Fruit fly (Drosophila melanogaster): ENCODE results near the gene CG3308.

Gene CG3308

DNA sequence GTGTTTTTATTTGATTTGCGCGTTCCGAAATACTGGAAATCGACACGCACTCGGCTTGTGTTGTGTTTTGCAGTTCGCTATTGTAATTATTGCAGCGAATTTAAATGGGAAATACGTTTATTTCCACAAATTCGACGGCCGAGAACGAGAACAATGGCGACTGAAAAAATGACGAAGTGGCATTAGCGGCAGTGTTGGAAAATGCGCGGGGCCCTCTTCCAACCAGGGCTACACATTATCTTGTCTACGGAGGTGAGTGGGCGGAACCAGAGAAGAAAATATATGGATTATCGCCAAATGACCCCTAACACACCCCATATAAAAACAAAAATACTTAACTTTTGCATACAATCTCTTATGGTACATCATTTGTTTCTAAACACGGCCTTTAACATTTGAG is 4.7 kb downstream of the CG3308 start, which contains the start of gene Rab1:
Gene Rab1 (minus strand): TSS at position 188 of the 400 bp plus-strand sequence.
- TF ChIP-seq br (GFP tag; optimal IDR thresholded peaks at IDR 0.05) (peak; percentile 61), brk (GFP tag; optimal IDR thresholded peaks at IDR 0.05) (no peak), h (GFP tag; optimal IDR thresholded peaks at IDR 0.05) (peak; percentile 75), Hnf4 (GFP tag; optimal IDR thresholded peaks at IDR 0.05) (peak; percentile 75), Dif (GFP tag; optimal IDR thresholded peaks at IDR 0.05; ENCODE audit: partially characterized antibody) (peak; percentile 13), Hr83 (GFP tag; optimal IDR thresholded peaks at IDR 0.05; ENCODE audit: poor library complexity, severe bottlenecking) (peak; percentile 90), psq (GFP tag; optimal IDR thresholded peaks at IDR 0.05) (peak; percentile 39), Myc (optimal IDR thresholded peaks at IDR 0.05) (peak; percentile 11), sv (GFP tag; optimal IDR thresholded peaks at IDR 0.05) (no peak), CG9705 (GFP tag; optimal IDR thresholded peaks at IDR 0.05) (no peak), Hr78 (GFP tag; optimal IDR thresholded peaks at IDR 0.05) (no peak), fru (GFP tag; optimal IDR thresholded peaks at IDR 0.05) (peak; percentile 53), Vsx2 (GFP tag; optimal IDR thresholded peaks at IDR 0.05; ENCODE audit: partially characterized antibody) (no peak), Dfd (GFP tag; optimal IDR thresholded peaks at IDR 0.05) (no peak), Mio (GFP tag; optimal IDR thresholded peaks at IDR 0.05) (no peak), CG32264 (GFP tag; optimal IDR thresholded peaks at IDR 0.05) (peak; percentile 7), GATAd (GFP tag; optimal IDR thresholded peaks at IDR 0.05) (no peak), woc (GFP tag; optimal IDR thresholded peaks at IDR 0.05) (peak; percentile 52), dl (GFP tag; optimal IDR thresholded peaks at IDR 0.05; ENCODE audit: insufficient read depth in 1 of 2, partially characterized antibody in 2 of 2) (no peak), Jra (GFP tag; optimal IDR thresholded peaks at IDR 0.05) (peak; percentile 74), Abd-B (GFP tag; optimal IDR thresholded peaks at IDR 0.05) (no peak), sage (GFP tag; optimal IDR thresholded peaks at IDR 0.05) (no peak), tai (GFP tag; optimal IDR thresholded peaks at IDR 0.05) (no peak), Rel (GFP tag; optimal IDR thresholded peaks at IDR 0.05) (no peak), Rel (tag; optimal IDR thresholded peaks at IDR 0.05) (peak; percentile 69), foxo (GFP tag; optimal IDR thresholded peaks at IDR 0.05) (peak in 1 of 2 experiments; percentile 61), dmrt93B (GFP tag; optimal IDR thresholded peaks at IDR 0.05) (no peak), HLH106 (tag; optimal IDR thresholded peaks at IDR 0.05) (peak; percentile 49), Sp1 (GFP tag; optimal IDR thresholded peaks at IDR 0.05) (peak; percentile 53), dsf (GFP tag; optimal IDR thresholded peaks at IDR 0.05; ENCODE audit: borderline replicate concordance) (no peak), OdsH (GFP tag; optimal IDR thresholded peaks at IDR 0.05) (peak; percentile 51), ey (GFP tag; optimal IDR thresholded peaks at IDR 0.05) (peak; percentile 42), rgr (GFP tag; optimal IDR thresholded peaks at IDR 0.05) (peak; percentile 81), lola (GFP tag; optimal IDR thresholded peaks at IDR 0.05) (no peak)

DNA sequence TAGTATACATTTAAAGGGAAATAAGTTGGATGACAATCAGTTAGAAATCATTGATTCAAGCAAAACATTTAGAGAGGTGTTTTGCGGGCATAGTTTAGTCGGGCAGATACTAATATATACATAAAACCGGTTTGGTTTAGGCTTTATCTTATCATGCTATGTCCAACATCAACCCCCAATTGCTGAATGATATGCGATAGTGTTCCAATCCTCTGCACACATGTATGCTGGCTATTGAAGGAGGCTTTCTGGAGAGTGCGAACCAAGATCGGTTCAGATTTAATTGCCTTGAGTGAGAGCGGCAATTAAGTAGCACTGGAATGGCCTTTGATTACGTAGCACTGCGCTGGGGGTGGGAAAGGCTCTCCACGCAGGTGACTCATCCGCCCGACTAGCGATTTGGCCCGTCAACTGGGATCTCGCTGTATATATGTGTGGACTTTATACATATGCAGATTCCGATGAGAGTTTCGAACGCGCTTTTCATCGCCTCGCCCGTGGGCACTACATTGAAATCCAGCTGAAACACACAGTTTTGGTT is 5.6 kb downstream of the CG3308 start:
- TF ChIP-seq GATAd (GFP tag; optimal IDR thresholded peaks at IDR 0.05), result no peak
- no peak for TF ChIP-seq CG9705 (GFP tag; optimal IDR thresholded peaks at IDR 0.05)
- no peak for TF ChIP-seq Hnf4 (GFP tag; optimal IDR thresholded peaks at IDR 0.05)
- TF ChIP-seq Myc (optimal IDR thresholded peaks at IDR 0.05), result no peak
- no peak for TF ChIP-seq sage (GFP tag; optimal IDR thresholded peaks at IDR 0.05)
- no peak for TF ChIP-seq woc (GFP tag; optimal IDR thresholded peaks at IDR 0.05)

DNA sequence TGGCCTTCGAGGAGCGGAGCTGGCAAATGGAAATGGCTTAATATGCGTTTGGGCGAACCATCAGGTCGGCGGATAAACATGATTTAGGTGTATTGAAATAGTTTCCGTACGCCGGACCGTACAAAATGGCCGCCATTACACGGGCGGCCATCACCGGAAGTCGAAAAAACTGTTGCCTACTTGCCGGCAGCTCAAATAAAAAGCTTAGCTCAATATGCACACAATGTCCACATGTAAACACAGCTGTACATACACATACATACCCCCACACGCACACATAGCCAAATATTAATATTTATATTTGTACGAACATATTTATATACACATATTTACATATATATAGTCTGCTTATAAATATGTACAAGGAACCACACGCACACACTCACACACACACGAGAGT is 10.4 kb downstream of the CG3308 start:
- no peak for TF ChIP-seq dl (GFP tag; optimal IDR thresholded peaks at IDR 0.05; ENCODE audit: insufficient read depth in 1 of 2, partially characterized antibody in 2 of 2)
- peak; percentile 19 for TF ChIP-seq Hr83 (GFP tag; optimal IDR thresholded peaks at IDR 0.05; ENCODE audit: poor library complexity, severe bottlenecking)
- TF ChIP-seq ey (GFP tag; optimal IDR thresholded peaks at IDR 0.05), result no peak
- TF ChIP-seq GATAd (GFP tag; optimal IDR thresholded peaks at IDR 0.05), result no peak
- TF ChIP-seq rgr (GFP tag; optimal IDR thresholded peaks at IDR 0.05), result peak; percentile 25

DNA sequence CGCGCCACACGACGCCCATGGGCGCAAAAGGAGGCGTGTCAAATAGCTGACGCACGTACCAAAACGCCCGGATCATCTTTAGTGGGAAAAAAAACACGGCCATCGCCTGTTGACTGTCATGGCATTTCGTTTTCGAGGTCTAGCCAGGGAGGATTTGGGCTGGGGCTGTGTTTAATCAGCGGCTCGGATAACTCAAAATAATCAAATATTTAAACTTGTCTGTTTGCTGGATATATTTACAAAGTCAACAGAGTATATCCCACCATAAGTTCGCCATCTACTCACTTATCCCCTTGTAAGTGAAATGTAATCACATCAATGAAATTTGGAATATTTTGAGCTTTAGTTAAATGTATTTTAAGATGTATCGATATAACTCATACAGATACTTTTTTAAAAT is 12.8 kb downstream of the CG3308 start:
- TF ChIP-seq Vsx2 (GFP tag; optimal IDR thresholded peaks at IDR 0.05; ENCODE audit: partially characterized antibody) (no peak), lola (GFP tag; optimal IDR thresholded peaks at IDR 0.05) (no peak), rgr (GFP tag; optimal IDR thresholded peaks at IDR 0.05) (peak; percentile 73), Sp1 (GFP tag; optimal IDR thresholded peaks at IDR 0.05) (peak; percentile 8), OdsH (GFP tag; optimal IDR thresholded peaks at IDR 0.05) (peak; percentile 50), h (GFP tag; optimal IDR thresholded peaks at IDR 0.05) (peak; percentile 76), Hr83 (GFP tag; optimal IDR thresholded peaks at IDR 0.05; ENCODE audit: poor library complexity, severe bottlenecking) (peak; percentile 86), brk (GFP tag; optimal IDR thresholded peaks at IDR 0.05) (peak; percentile 7)
